Fruit fly (Drosophila melanogaster): ENCODE data around the gene Sfp78E.

Sfp78E gene

dm6 chr3L:21652124-21652523, 31.7 kb downstream of the Sfp78E start:
- no peak for TF ChIP-seq fru (GFP tag; optimal IDR thresholded peaks at IDR 0.05)
- no peak for TF ChIP-seq pan (optimal IDR thresholded peaks at IDR 0.05)
- TF ChIP-seq lola (GFP tag; optimal IDR thresholded peaks at IDR 0.05): no peak
- TF ChIP-seq tai (GFP tag; optimal IDR thresholded peaks at IDR 0.05): no peak
- no peak for TF ChIP-seq br (GFP tag; optimal IDR thresholded peaks at IDR 0.05)
- TF ChIP-seq dsf (GFP tag; optimal IDR thresholded peaks at IDR 0.05; ENCODE audit: borderline replicate concordance): no peak
- TF ChIP-seq Jra (GFP tag; optimal IDR thresholded peaks at IDR 0.05): no peak
- no peak for TF ChIP-seq dmrt93B (GFP tag; optimal IDR thresholded peaks at IDR 0.05)
- no peak for TF ChIP-seq ey (GFP tag; optimal IDR thresholded peaks at IDR 0.05)
- TF ChIP-seq Hr83 (GFP tag; optimal IDR thresholded peaks at IDR 0.05; ENCODE audit: poor library complexity, severe bottlenecking): no peak
- TF ChIP-seq Mio (GFP tag; optimal IDR thresholded peaks at IDR 0.05): no peak
- TF ChIP-seq jim (GFP tag; optimal IDR thresholded peaks at IDR 0.05): no peak

dm6 chr3L:21651412-21651811, 32.4 kb downstream of the Sfp78E start:
- no peak for TF ChIP-seq dl (GFP tag; optimal IDR thresholded peaks at IDR 0.05; ENCODE audit: insufficient read depth in 1 of 2, partially characterized antibody in 2 of 2)
- no peak for TF ChIP-seq CG9705 (GFP tag; optimal IDR thresholded peaks at IDR 0.05)
- no peak for TF ChIP-seq psq (GFP tag; optimal IDR thresholded peaks at IDR 0.05)
- TF ChIP-seq usp (GFP tag; optimal IDR thresholded peaks at IDR 0.05): no peak
- no peak for TF ChIP-seq Abd-B (GFP tag; optimal IDR thresholded peaks at IDR 0.05)
- no peak for TF ChIP-seq sage (GFP tag; optimal IDR thresholded peaks at IDR 0.05)
- TF ChIP-seq Rel (GFP tag; optimal IDR thresholded peaks at IDR 0.05): no peak
- TF ChIP-seq Rel (tag; optimal IDR thresholded peaks at IDR 0.05): no peak
- TF ChIP-seq brk (GFP tag; optimal IDR thresholded peaks at IDR 0.05): no peak
- TF ChIP-seq tai (GFP tag; optimal IDR thresholded peaks at IDR 0.05): no peak
- TF ChIP-seq CG32264 (GFP tag; optimal IDR thresholded peaks at IDR 0.05): no peak
- TF ChIP-seq ey (GFP tag; optimal IDR thresholded peaks at IDR 0.05): no peak
- no peak for TF ChIP-seq Vsx2 (GFP tag; optimal IDR thresholded peaks at IDR 0.05; ENCODE audit: partially characterized antibody)
- no peak for TF ChIP-seq dmrt93B (GFP tag; optimal IDR thresholded peaks at IDR 0.05)
- TF ChIP-seq pan (optimal IDR thresholded peaks at IDR 0.05): no peak
- TF ChIP-seq lola (GFP tag; optimal IDR thresholded peaks at IDR 0.05): no peak

DNA sequence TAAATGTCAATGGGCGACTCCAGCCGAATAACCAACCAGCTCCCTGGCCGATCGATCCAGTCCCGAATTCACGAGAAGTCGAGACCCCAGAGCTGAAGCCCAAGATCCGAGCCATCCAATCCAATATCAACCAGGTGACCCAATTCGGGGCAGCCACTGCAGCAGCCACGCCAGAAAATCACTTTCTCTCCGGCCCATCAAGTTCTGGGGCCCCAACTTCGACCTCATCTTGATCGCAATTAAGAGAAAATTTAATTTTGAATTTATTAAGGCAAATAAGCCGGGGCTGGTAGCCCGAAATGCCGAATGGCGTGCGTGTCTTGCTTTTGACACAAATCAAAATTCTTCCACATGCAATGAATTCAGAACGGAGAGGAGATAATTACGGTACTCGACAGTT, 36.0 kb downstream of the Sfp78E start:
- TF ChIP-seq fru (GFP tag; optimal IDR thresholded peaks at IDR 0.05) (no peak), Jra (GFP tag; optimal IDR thresholded peaks at IDR 0.05) (no peak), GATAd (GFP tag; optimal IDR thresholded peaks at IDR 0.05) (no peak), CG32264 (GFP tag; optimal IDR thresholded peaks at IDR 0.05) (no peak), Mio (GFP tag; optimal IDR thresholded peaks at IDR 0.05) (no peak), N (GFP tag; optimal IDR thresholded peaks at IDR 0.05) (no peak), Hr83 (GFP tag; optimal IDR thresholded peaks at IDR 0.05; ENCODE audit: poor library complexity, severe bottlenecking) (no peak), Sp1 (GFP tag; optimal IDR thresholded peaks at IDR 0.05) (no peak), dsf (GFP tag; optimal IDR thresholded peaks at IDR 0.05; ENCODE audit: borderline replicate concordance) (no peak), sage (GFP tag; optimal IDR thresholded peaks at IDR 0.05) (no peak), Dfd (GFP tag; optimal IDR thresholded peaks at IDR 0.05) (no peak), dl (GFP tag; optimal IDR thresholded peaks at IDR 0.05; ENCODE audit: insufficient read depth in 1 of 2, partially characterized antibody in 2 of 2) (no peak), woc (GFP tag; optimal IDR thresholded peaks at IDR 0.05) (no peak), Vsx2 (GFP tag; optimal IDR thresholded peaks at IDR 0.05; ENCODE audit: partially characterized antibody) (no peak)

- TF ChIP-seq h (GFP tag; optimal IDR thresholded peaks at IDR 0.05) (no peak), Hr83 (GFP tag; optimal IDR thresholded peaks at IDR 0.05; ENCODE audit: poor library complexity, severe bottlenecking) (no peak), Abd-B (GFP tag; optimal IDR thresholded peaks at IDR 0.05) (no peak), tai (GFP tag; optimal IDR thresholded peaks at IDR 0.05) (no peak), dsf (GFP tag; optimal IDR thresholded peaks at IDR 0.05; ENCODE audit: borderline replicate concordance) (no peak), sage (GFP tag; optimal IDR thresholded peaks at IDR 0.05) (no peak), brk (GFP tag; optimal IDR thresholded peaks at IDR 0.05) (no peak), dl (GFP tag; optimal IDR thresholded peaks at IDR 0.05; ENCODE audit: insufficient read depth in 1 of 2, partially characterized antibody in 2 of 2) (no peak), HLH106 (tag; optimal IDR thresholded peaks at IDR 0.05) (no peak), GATAd (GFP tag; optimal IDR thresholded peaks at IDR 0.05) (no peak), rgr (GFP tag; optimal IDR thresholded peaks at IDR 0.05) (no peak), woc (GFP tag; optimal IDR thresholded peaks at IDR 0.05) (no peak), Rel (GFP tag; optimal IDR thresholded peaks at IDR 0.05) (no peak), Rel (tag; optimal IDR thresholded peaks at IDR 0.05) (no peak), Jra (GFP tag; optimal IDR thresholded peaks at IDR 0.05) (no peak), Myc (optimal IDR thresholded peaks at IDR 0.05) (no peak), sv (GFP tag; optimal IDR thresholded peaks at IDR 0.05) (no peak), CG32264 (GFP tag; optimal IDR thresholded peaks at IDR 0.05) (no peak), Mio (GFP tag; optimal IDR thresholded peaks at IDR 0.05) (no peak), Dif (GFP tag; optimal IDR thresholded peaks at IDR 0.05; ENCODE audit: partially characterized antibody) (no peak)
Measured at dm6 chr3L:21645878-21646277, 38.0 kb downstream of the Sfp78E start.

All from whole organism, wandering third instar larva.